Fruit fly (Drosophila melanogaster) whole organism: ENCODE measurements around the gene sbr.

Experiments used
- CG8478 ChIP-seq: fragments of >200 bp; optimal IDR thresholded peaks from 2 replicates; lab custom pipeline; 2018; ENCODE audit warnings: inconsistent platforms
- Dll ChIP-seq: fragments of >200 bp; optimal IDR thresholded peaks from 2 replicates; lab custom pipeline; 2017
- EcR ChIP-seq, 2 experiments: fragments of >200 bp; optimal IDR thresholded peaks; 2 replicates each; lab custom pipeline; 2017; ENCODE audit warnings: missing biosample characterization in 2 of 2, missing genetic modification characterization in 2 of 2, missing genetic modification reagents in 2 of 2
- pan ChIP-seq: fragments of >200 bp; optimal IDR thresholded peaks from 2 replicates; lab custom pipeline; 2017
- psq ChIP-seq: fragments of >200 bp; optimal IDR thresholded peaks from 2 replicates; lab custom pipeline; 2017
- usp ChIP-seq: fragments of >200 bp; optimal IDR thresholded peaks from 2 replicates; lab custom pipeline; 2017; ENCODE audit warnings: missing biosample characterization, missing genetic modification characterization, mixed read lengths

dm6 chrX:10787352-10787751 lies 59.5 kb downstream of the sbr start:
- no peak for TF ChIP-seq EcR (GFP tag; optimal IDR thresholded peaks at IDR 0.05; lab: Kevin White, UChicago)
- no peak for TF ChIP-seq pan (lab: Kevin White, UChicago)
- no peak for TF ChIP-seq Dll
- no peak for TF ChIP-seq psq
- TF ChIP-seq CG8478 (lab: Kevin White, UChicago) = no peak
- no peak for TF ChIP-seq usp (GFP tag; lab: Kevin White, UChicago)
